Worm (Caenorhabditis elegans) whole organism, early embryonic: ENCODE results near the gene K08D8.7.

ENCODE experiments used
- B0310.2 ChIP-seq: sonication (generic microtip); optimal IDR thresholded peaks from 2 replicates; lab custom pipeline; 2016; ENCODE audit warnings: mild to moderate bottlenecking, missing genetic modification characterization, missing compliant biosample characterization
- F13C5.2 ChIP-seq: sonication (generic microtip); optimal IDR thresholded peaks from 2 replicates; lab custom pipeline; 2017; ENCODE audit warnings: mild to moderate bottlenecking, missing genetic modification characterization, inconsistent platforms, missing compliant biosample characterization
- ama-1 ChIP-seq: fragments of 150-350 bp; optimal IDR thresholded peaks from 2 replicates; lab custom pipeline; 2014
- ceh-13 ChIP-seq: fragments of 200-800 bp; sonication (Bioruptor generic); optimal IDR thresholded peaks from 2 replicates; lab custom pipeline; 2018; ENCODE audit warnings: mild to moderate bottlenecking, missing genetic modification characterization, missing compliant biosample characterization
- ceh-36 ChIP-seq: sonication (generic microtip); optimal IDR thresholded peaks from 2 replicates; lab custom pipeline; 2016; ENCODE audit warnings: missing genetic modification characterization, inconsistent platforms, missing compliant biosample characterization
- flt-1 ChIP-seq: fragments of 200-800 bp; sonication (Bioruptor generic); IDR thresholded peaks from 2 replicates; pipeline ENCODE4 v1.3.6; 2022; ENCODE audit warnings: missing genetic modification characterization, missing compliant biosample characterization
- hnd-1 ChIP-seq: sonication (generic microtip); optimal IDR thresholded peaks from 2 replicates; lab custom pipeline; 2016; ENCODE audit warnings: missing genetic modification characterization, missing compliant biosample characterization
- sea-1 ChIP-seq: fragments of 200-800 bp; sonication (Bioruptor generic); conservative IDR thresholded peaks from 2 replicates; pipeline ENCODE4 v1.3.6; 2022; ENCODE audit warnings: missing genetic modification characterization, missing compliant biosample characterization
- tbx-37 ChIP-seq: fragments of 200-800 bp; sonication (Bioruptor generic); conservative IDR thresholded peaks from 2 replicates; pipeline ENCODE4 v1.3.6; 2022; ENCODE audit warnings: missing genetic modification reagents, missing genetic modification characterization, missing compliant biosample characterization
- tra-4 ChIP-seq: sonication (generic microtip); optimal IDR thresholded peaks from 2 replicates; lab custom pipeline; 2017; ENCODE audit warnings: missing genetic modification characterization, missing compliant biosample characterization

- TF ChIP-seq B0310.2 (tag; lab: Kevin White, UChicago) (no peak), tbx-37 (GFP tag; lab: Robert Waterston, UW) (no peak), tra-4 (tag; lab: Kevin White, UChicago) (no peak), hnd-1 (tag; lab: Kevin White, UChicago) (no peak), sea-1 (GFP tag; lab: Robert Waterston, UW) (no peak), flt-1 (no peak), ceh-13 (GFP tag; lab: Kevin White, UChicago) (no peak), F13C5.2 (tag; lab: Kevin White, UChicago) (no peak), ama-1 (lab: Kevin White, UChicago) (no peak), ceh-36 (no peak)
Observed at ce11 chrIV:12892194-12892593, 4.4 kb upstream of the K08D8.7 start, which contains the start of gene K08D8.1.
